Worm (Caenorhabditis elegans) whole organism, young adult: ENCODE data around the gene his-70.

ENCODE experiments used
- B0261.1 ChIP-seq: sonication (generic microtip); optimal IDR thresholded peaks from 2 replicates; lab custom pipeline; 2016; ENCODE audit warnings: mild to moderate bottlenecking, missing genetic modification characterization, moderate library complexity, missing compliant biosample characterization
- C17E4.6 ChIP-seq: fragments of 200-800 bp; sonication (Bioruptor generic); IDR thresholded peaks from 2 replicates; pipeline ENCODE4 v1.3.6; 2022; ENCODE audit warnings: missing genetic modification reagents, missing genetic modification characterization, missing compliant biosample characterization
- D2030.7 ChIP-seq: fragments of 200-800 bp; sonication (Bioruptor generic); IDR thresholded peaks from 2 replicates; pipeline ENCODE4 v1.3.6; 2022; ENCODE audit warnings: missing genetic modification reagents, missing genetic modification characterization, missing compliant biosample characterization
- F10E7.11 ChIP-seq: sonication (generic microtip); optimal IDR thresholded peaks from 2 replicates; lab custom pipeline; 2017; ENCODE audit warnings: mild to moderate bottlenecking, missing genetic modification characterization, moderate library complexity, missing compliant biosample characterization
- F22D6.2 ChIP-seq: sonication (generic microtip); optimal IDR thresholded peaks from 2 replicates; lab custom pipeline; 2016; ENCODE audit warnings: mild to moderate bottlenecking, missing genetic modification characterization, missing compliant biosample characterization
- F55B11.4 ChIP-seq: sonication (generic microtip); optimal IDR thresholded peaks from 2 replicates; lab custom pipeline; 2016; ENCODE audit warnings: missing compliant biosample characterization, missing genetic modification characterization, borderline replicate concordance; ENCODE audit not compliant: insufficient read depth
- F57A8.1 ChIP-seq: fragments of 200-800 bp; sonication (Bioruptor generic); optimal IDR thresholded peaks from 2 replicates; lab custom pipeline; 2018; ENCODE audit warnings: mild to moderate bottlenecking, missing genetic modification characterization, moderate library complexity, missing compliant biosample characterization
- F57C9.4 ChIP-seq: sonication (generic microtip); optimal IDR thresholded peaks from 2 replicates; lab custom pipeline; 2017; ENCODE audit warnings: mild to moderate bottlenecking, missing genetic modification characterization, missing compliant biosample characterization
- K12H6.12 ChIP-seq: fragments of 200-800 bp; sonication (Bioruptor generic); optimal IDR thresholded peaks from 2 replicates; lab custom pipeline; 2018; ENCODE audit warnings: mild to moderate bottlenecking, missing genetic modification characterization, missing compliant biosample characterization
- Y53G8AR.9 ChIP-seq: fragments of 200-800 bp; sonication (Bioruptor generic); conservative IDR thresholded peaks from 2 replicates; pipeline ENCODE4 v1.3.6; 2022; ENCODE audit warnings: missing genetic modification reagents, missing genetic modification characterization, missing compliant biosample characterization
- Y56A3A.18 ChIP-seq: fragments of 200-800 bp; sonication (Bioruptor generic); IDR thresholded peaks from 2 replicates; pipeline ENCODE4 v1.3.6; 2022; ENCODE audit warnings: missing genetic modification reagents, missing genetic modification characterization, missing compliant biosample characterization
- ZK185.1 ChIP-seq: sonication (generic microtip); optimal IDR thresholded peaks from 2 replicates; lab custom pipeline; 2016; ENCODE audit warnings: mild to moderate bottlenecking, missing genetic modification characterization, missing compliant biosample characterization; ENCODE audit not compliant: poor library complexity, severe bottlenecking
- ama-1 ChIP-seq, 3 experiments: fragments of 150-350 bp in 1 of 3; sonication (generic microtip) in 2 of 3; optimal IDR thresholded peaks; 2 replicates each; lab custom pipeline; 2014 to 2018; ENCODE audit warnings: missing biosample characterization in 2 of 3, missing genetic modification characterization in 2 of 3, missing genetic modification reagents in 2 of 3
- aptf-2 ChIP-seq: fragments of 200-800 bp; sonication (Bioruptor generic); conservative IDR thresholded peaks from 2 replicates; pipeline ENCODE4 v1.3.6; 2022; ENCODE audit warnings: missing genetic modification reagents, missing genetic modification characterization, missing compliant biosample characterization
- atf-7 ChIP-seq: sonication (generic microtip); optimal IDR thresholded peaks from 2 replicates; lab custom pipeline; 2017; ENCODE audit warnings: mild to moderate bottlenecking, missing genetic modification characterization, missing compliant biosample characterization
- athp-1 ChIP-seq: sonication (generic microtip); optimal IDR thresholded peaks from 2 replicates; lab custom pipeline; 2017; ENCODE audit warnings: mild to moderate bottlenecking, missing genetic modification characterization, missing compliant biosample characterization
- attf-5 ChIP-seq: fragments of 200-800 bp; sonication (Bioruptor generic); optimal IDR thresholded peaks from 2 replicates; lab custom pipeline; 2018; ENCODE audit warnings: mild to moderate bottlenecking, missing genetic modification characterization, missing compliant biosample characterization
- cebp-2 ChIP-seq: fragments of 200-800 bp; sonication (Bioruptor generic); IDR thresholded peaks from 2 replicates; pipeline ENCODE4 v1.3.6; 2022; ENCODE audit warnings: missing genetic modification characterization, missing compliant biosample characterization
- ceh-100 ChIP-seq: fragments of 200-800 bp; sonication (Bioruptor generic); IDR thresholded peaks from 2 replicates; pipeline ENCODE4 v1.3.6; 2022; ENCODE audit warnings: missing genetic modification reagents, missing genetic modification characterization, missing compliant biosample characterization
- dox-1 ChIP-seq: fragments of 200-800 bp; sonication (Bioruptor generic); IDR thresholded peaks from 2 replicates; pipeline ENCODE4 v1.3.6; 2022; ENCODE audit warnings: missing genetic modification reagents, missing genetic modification characterization, missing compliant biosample characterization
- egl-44 ChIP-seq: fragments of 200-800 bp; sonication (Bioruptor generic); IDR thresholded peaks from 2 replicates; pipeline ENCODE4 v1.3.6; 2022; ENCODE audit warnings: missing genetic modification reagents, missing genetic modification characterization, missing compliant biosample characterization
- egrh-3 ChIP-seq: fragments of 200-800 bp; sonication (Bioruptor generic); IDR thresholded peaks from 2 replicates; pipeline ENCODE4 v1.3.6; 2022; ENCODE audit warnings: missing genetic modification reagents, missing genetic modification characterization, missing compliant biosample characterization
- ekl-4 ChIP-seq: fragments of 200-800 bp; sonication (Bioruptor generic); IDR thresholded peaks from 2 replicates; pipeline ENCODE4 v1.3.6; 2022; ENCODE audit warnings: missing genetic modification reagents, missing genetic modification characterization, missing compliant biosample characterization
- gei-17 ChIP-seq: fragments of 200-800 bp; sonication (Bioruptor generic); optimal IDR thresholded peaks from 2 replicates; lab custom pipeline; 2018; ENCODE audit warnings: mild to moderate bottlenecking, missing genetic modification characterization, missing compliant biosample characterization
- him-1 ChIP-seq: sonication (generic microtip); optimal IDR thresholded peaks from 2 replicates; lab custom pipeline; 2016; ENCODE audit warnings: missing genotype, missing genetic modification reagents, missing genetic modification characterization, missing compliant biosample characterization
- hlh-12 ChIP-seq: sonication (generic microtip); optimal IDR thresholded peaks from 2 replicates; lab custom pipeline; 2016; ENCODE audit warnings: missing genetic modification characterization, missing compliant biosample characterization
- hmg-20 ChIP-seq: fragments of 200-800 bp; sonication (Bioruptor generic); IDR thresholded peaks from 2 replicates; pipeline ENCODE4 v1.3.6; 2022; ENCODE audit warnings: missing genetic modification reagents, missing genetic modification characterization, missing compliant biosample characterization
- lag-1 ChIP-seq: fragments of 200-800 bp; sonication (Bioruptor generic); IDR thresholded peaks from 2 replicates; pipeline ENCODE4 v1.3.6; 2022; ENCODE audit warnings: missing genetic modification reagents, missing genetic modification characterization, missing compliant biosample characterization
- lin-35 ChIP-seq, 3 experiments: fragments of 150-350 bp in 2 of 3; sonication (generic microtip) in 1 of 3; optimal IDR thresholded peaks; 2 replicates each; lab custom pipeline; 2014 to 2018; ENCODE audit warnings: missing biosample characterization in 3 of 3, missing genetic modification characterization in 3 of 3, missing genetic modification reagents in 3 of 3
- lin-40 ChIP-seq: sonication (generic microtip); optimal IDR thresholded peaks from 2 replicates; lab custom pipeline; 2016; ENCODE audit warnings: missing genetic modification characterization, mild to moderate bottlenecking, missing compliant biosample characterization, missing genotype, missing genetic modification reagents
- lir-1 ChIP-seq: fragments of 200-800 bp; sonication (Bioruptor generic); conservative IDR thresholded peaks from 2 replicates; pipeline ENCODE4 v1.3.6; 2022; ENCODE audit warnings: missing genetic modification reagents, missing genetic modification characterization, missing compliant biosample characterization
- madf-8 ChIP-seq: fragments of 200-800 bp; sonication (Bioruptor generic); conservative IDR thresholded peaks from 2 replicates; pipeline ENCODE4 v1.3.6; 2022; ENCODE audit warnings: missing genetic modification reagents, missing genetic modification characterization, missing compliant biosample characterization
- mcd-1 ChIP-seq: fragments of 200-800 bp; sonication (Bioruptor generic); IDR thresholded peaks from 2 replicates; pipeline ENCODE4 v1.3.6; 2022; ENCODE audit warnings: missing genetic modification reagents, missing genetic modification characterization, missing compliant biosample characterization
- nfyb-1 ChIP-seq: fragments of 200-800 bp; sonication (Bioruptor generic); IDR thresholded peaks from 2 replicates; pipeline ENCODE4 v1.3.6; 2022; ENCODE audit warnings: missing genetic modification reagents, missing genetic modification characterization, missing compliant biosample characterization
- nhr-120 ChIP-seq: fragments of 200-800 bp; sonication (Bioruptor generic); IDR thresholded peaks from 2 replicates; pipeline ENCODE4 v1.3.6; 2022; ENCODE audit warnings: missing genetic modification characterization, missing compliant biosample characterization
- nhr-80 ChIP-seq: sonication (generic microtip); optimal IDR thresholded peaks from 2 replicates; lab custom pipeline; 2016; ENCODE audit warnings: missing genetic modification characterization, missing compliant biosample characterization
- pha-4 ChIP-seq: fragments of 150-350 bp; sonication (generic microtip); optimal IDR thresholded peaks from 2 replicates; lab custom pipeline; 2014; ENCODE audit warnings: missing biosample characterization, missing genetic modification reagents, missing genetic modification characterization
- rcor-1 ChIP-seq: fragments of 200-800 bp; sonication (Bioruptor generic); IDR thresholded peaks from 2 replicates; pipeline ENCODE4 v1.3.6; 2022; ENCODE audit warnings: missing genetic modification reagents, missing genetic modification characterization, missing compliant biosample characterization
- rec-8 ChIP-seq, 2 experiments: sonication (generic microtip); optimal IDR thresholded peaks; 2 replicates each; lab custom pipeline; 2016; ENCODE audit warnings: mild to moderate bottlenecking in 2 of 2, missing genetic modification characterization in 2 of 2, missing genetic modification reagents in 2 of 2, missing genotype in 2 of 2, missing biosample characterization in 1 of 2, missing compliant biosample characterization in 1 of 2, moderate library complexity in 1 of 2
- repo-1 ChIP-seq: sonication (generic microtip); optimal IDR thresholded peaks from 2 replicates; lab custom pipeline; 2017; ENCODE audit warnings: mild to moderate bottlenecking, missing genetic modification characterization, missing compliant biosample characterization
- snpc-1.3 ChIP-seq: sonication (generic microtip); optimal IDR thresholded peaks from 2 replicates; lab custom pipeline; 2017; ENCODE audit warnings: missing genetic modification characterization, mild to moderate bottlenecking, missing compliant biosample characterization, antibody characterized with exemption, moderate library complexity, missing genotype, missing genetic modification reagents; ENCODE audit not compliant: insufficient read depth
- sptf-2 ChIP-seq: fragments of 200-800 bp; sonication (Bioruptor generic); optimal IDR thresholded peaks from 2 replicates; lab custom pipeline; 2018; ENCODE audit warnings: mild to moderate bottlenecking, missing genetic modification characterization, missing compliant biosample characterization
- tlf-1 ChIP-seq: fragments of 200-800 bp; sonication (Bioruptor generic); optimal IDR thresholded peaks from 2 replicates; lab custom pipeline; 2018; ENCODE audit warnings: mild to moderate bottlenecking, missing genetic modification characterization, missing compliant biosample characterization
- unc-62 ChIP-seq: fragments of 150-350 bp; optimal IDR thresholded peaks from 2 replicates; lab custom pipeline; 2014; ENCODE audit warnings: missing biosample characterization, missing genetic modification reagents, missing genetic modification characterization
- xnd-1 ChIP-seq: sonication (generic microtip); optimal IDR thresholded peaks from 2 replicates; lab custom pipeline; 2016; ENCODE audit warnings: missing genotype, missing genetic modification reagents, missing genetic modification characterization, missing compliant biosample characterization
- ztf-22 ChIP-seq: fragments of 200-800 bp; sonication (Bioruptor generic); optimal IDR thresholded peaks from 2 replicates; lab custom pipeline; 2018; ENCODE audit warnings: mild to moderate bottlenecking, missing genetic modification characterization, moderate library complexity, missing compliant biosample characterization
- ztf-26 ChIP-seq: sonication (generic microtip); optimal IDR thresholded peaks from 2 replicates; lab custom pipeline; 2017; ENCODE audit warnings: missing genetic modification characterization, missing compliant biosample characterization
- ztf-6 ChIP-seq: fragments of 200-800 bp; sonication (Bioruptor generic); IDR thresholded peaks from 2 replicates; pipeline ENCODE4 v1.3.6; 2022; ENCODE audit warnings: missing genetic modification reagents, missing genetic modification characterization, missing compliant biosample characterization

The his-70 gene

DNA sequence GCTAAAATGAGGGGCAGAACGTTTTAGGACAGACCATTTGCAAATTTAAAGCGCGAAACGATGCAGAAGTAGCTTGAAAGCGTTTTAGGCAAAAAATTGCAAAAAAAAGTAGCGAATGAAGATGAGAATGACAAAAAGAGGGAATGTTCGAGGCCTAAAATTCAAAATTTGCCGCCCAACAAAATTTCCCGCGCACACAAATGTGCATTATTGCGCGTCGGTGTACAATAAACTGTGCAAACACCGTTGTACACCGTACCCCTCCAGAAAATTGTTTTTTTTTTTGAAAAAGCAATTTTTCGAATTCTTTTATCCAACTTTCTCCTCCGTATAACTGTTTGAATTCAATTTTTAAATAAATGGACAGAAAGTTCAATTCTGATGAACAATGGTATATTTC, 40.1 kb downstream of the his-70 start, which contains the start of gene snpc-3.4 (continued):
- TF ChIP-seq lin-40 (tag; lab: Kevin White, UChicago), result peak; percentile 37
- TF ChIP-seq xnd-1 (tag; lab: Kevin White, UChicago), result peak; percentile 94
- peak; percentile 73 for TF ChIP-seq snpc-1.3 (tag; lab: Kevin White, UChicago)
- no peak for TF ChIP-seq rec-8 (tag; optimal IDR thresholded peaks at IDR 0.05; lab: Kevin White, UChicago)
- peak; percentile 85 for TF ChIP-seq Y53G8AR.9
- no peak for TF ChIP-seq F55B11.4
- no peak for TF ChIP-seq F10E7.11
- TF ChIP-seq Y56A3A.18, result no peak
- no peak for TF ChIP-seq lag-1 (GFP tag; lab: Robert Waterston, UW)
- TF ChIP-seq rcor-1 (GFP tag; lab: Robert Waterston, UW), result peak; percentile 83
- no peak for TF ChIP-seq gei-17
- TF ChIP-seq ekl-4, result peak; percentile 88
- TF ChIP-seq C17E4.6 (GFP tag; lab: Robert Waterston, UW), result peak; percentile 86
- TF ChIP-seq ZK185.1, result peak; percentile 9
- peak; percentile 94 for TF ChIP-seq tlf-1 (GFP tag; lab: Kevin White, UChicago)
- TF ChIP-seq lir-1 (GFP tag; lab: Robert Waterston, UW), result peak; percentile 81
- TF ChIP-seq ztf-26 (tag; lab: Kevin White, UChicago), result no peak
- TF ChIP-seq madf-8 (GFP tag; lab: Robert Waterston, UW), result peak; percentile 96
- TF ChIP-seq B0261.1, result no peak
- TF ChIP-seq hmg-20 (GFP tag; lab: Robert Waterston, UW), result no peak
- 0 out of 2 replicates have a peak, but pooled peaks have one; percentile 16 for TF ChIP-seq egrh-3 (GFP tag; lab: Robert Waterston, UW)
- no peak for TF ChIP-seq him-1 (tag; lab: Kevin White, UChicago)
- no peak for TF ChIP-seq hlh-12 (tag; lab: Kevin White, UChicago)
- no peak for TF ChIP-seq F57A8.1 (GFP tag; lab: Kevin White, UChicago)
- TF ChIP-seq athp-1 (tag; lab: Kevin White, UChicago), result peak; percentile 44
- TF ChIP-seq lin-35 (GFP tag; optimal IDR thresholded peaks at IDR 0.05; lab: Kevin White, UChicago), result peak; percentile 68 to 87 (median 83)
- no peak for TF ChIP-seq sptf-2 (GFP tag; lab: Kevin White, UChicago)
- TF ChIP-seq repo-1 (tag; lab: Kevin White, UChicago), result no peak
- no peak for TF ChIP-seq atf-7 (tag; lab: Kevin White, UChicago)
- no peak for TF ChIP-seq F57C9.4 (tag; lab: Kevin White, UChicago)
- peak; percentile 13 for TF ChIP-seq attf-5 (GFP tag; lab: Kevin White, UChicago)
- TF ChIP-seq ztf-22 (GFP tag; lab: Kevin White, UChicago), result no peak
- 0 out of 2 replicates have a peak, but pooled peaks have one; percentile 18 for TF ChIP-seq ztf-6 (GFP tag; lab: Robert Waterston, UW)
- no peak for TF ChIP-seq pha-4 (tag; lab: Kevin White, UChicago)
- no peak for TF ChIP-seq aptf-2 (GFP tag; lab: Robert Waterston, UW)
- no peak for TF ChIP-seq F22D6.2
- no peak for TF ChIP-seq egl-44
- peak; percentile 61; the same call in 1 of the 2 replicates for TF ChIP-seq ceh-100 (GFP tag; lab: Robert Waterston, UW)
- TF ChIP-seq unc-62, result no peak
- TF ChIP-seq K12H6.12 (tag; lab: Kevin White, UChicago), result no peak
- no peak for TF ChIP-seq cebp-2
- TF ChIP-seq nfyb-1 (GFP tag; lab: Robert Waterston, UW), result peak; percentile 90
- TF ChIP-seq mcd-1, result peak; percentile 77
- peak; percentile 98 for TF ChIP-seq D2030.7 (GFP tag; lab: Robert Waterston, UW)
- TF ChIP-seq ama-1 (optimal IDR thresholded peaks at IDR 0.05; lab: Kevin White, UChicago), result no peak
- peak in 1 of 2 experiments; percentile 41 for TF ChIP-seq ama-1 (GFP tag; optimal IDR thresholded peaks at IDR 0.05; lab: Kevin White, UChicago)
- no peak for TF ChIP-seq nhr-80 (tag; lab: Kevin White, UChicago)
- TF ChIP-seq nhr-120 (GFP tag; lab: Robert Waterston, UW), result no peak
- TF ChIP-seq dox-1 (GFP tag; lab: Robert Waterston, UW), result peak; percentile 92
